Fruit fly (Drosophila melanogaster) whole organism, adult: ENCODE measurements around the gene mRpL40.

Experiments
- CG12768 ChIP-seq: fragments of 200-800 bp; sonication (Bioruptor generic); optimal IDR thresholded peaks from 2 replicates; lab custom pipeline; 2017; ENCODE audit warnings: missing biosample characterization, missing genetic modification characterization, mild to moderate bottlenecking, moderate library complexity, missing genetic modification reagents
- CG14711 ChIP-seq: fragments of 200-800 bp; sonication (Bioruptor generic); optimal IDR thresholded peaks from 2 replicates; lab custom pipeline; 2018; ENCODE audit warnings: missing biosample characterization, mild to moderate bottlenecking, missing genetic modification characterization, moderate library complexity
- CG7045 ChIP-seq: fragments of 200-800 bp; sonication (Bioruptor generic); optimal IDR thresholded peaks from 2 replicates; lab custom pipeline; 2017; ENCODE audit warnings: missing biosample characterization, mild to moderate bottlenecking, missing genetic modification characterization
- bab1 ChIP-seq: fragments of 200-800 bp; sonication (Bioruptor generic); optimal IDR thresholded peaks from 3 replicates; lab custom pipeline; 2019; ENCODE audit warnings: missing biosample characterization, mild to moderate bottlenecking, missing genetic modification characterization, moderate library complexity
- kay ChIP-seq: fragments of 200-800 bp; sonication (Bioruptor generic); peaks from one replicate; lab custom pipeline; 2016; ENCODE audit warnings: missing biosample characterization, missing genetic modification characterization, borderline replicate concordance

dm6 chr3R:11375142-11375541 is 32.6 kb upstream of the mRpL40 start:
- TF ChIP-seq kay (GFP tag; lab: Kevin White, UChicago) (no peak), CG12768 (no peak), bab1 (no peak), CG7045 (GFP tag; lab: Kevin White, UChicago) (no peak), CG14711 (tag; lab: Kevin White, UChicago) (no peak)
